Fruit fly (Drosophila melanogaster) whole organism, embryonic: ENCODE measurements around the gene CAHbeta.
A peak's percentile ranks its signal among the peaks of the same experiment; 100 is the strongest.

Source experiments
- CG10959 ChIP-seq: fragments of 200-800 bp; sonication (Bioruptor generic); IDR thresholded peaks from 2 replicates; pipeline ENCODE4 v1.3.6; 2022; ENCODE audit warnings: missing biosample characterization, missing genetic modification characterization
- CG12744 ChIP-seq: fragments of 200-800 bp; sonication (Bioruptor generic); optimal IDR thresholded peaks from 2 replicates; lab custom pipeline; 2016; ENCODE audit warnings: missing biosample characterization, missing genetic modification characterization
- CG12769 ChIP-seq: fragments of 200-800 bp; sonication (Bioruptor generic); optimal IDR thresholded peaks from 2 replicates; lab custom pipeline; 2019; ENCODE audit warnings: missing biosample characterization, mild to moderate bottlenecking, missing genetic modification characterization, moderate library complexity
- CG17361 ChIP-seq: fragments of 200-800 bp; sonication (Bioruptor generic); IDR thresholded peaks from 3 replicates; pipeline ENCODE4 v1.3.6; 2022; ENCODE audit warnings: missing biosample characterization, missing genetic modification characterization
- CG30020 ChIP-seq: fragments of 200-800 bp; optimal IDR thresholded peaks from 2 replicates; lab custom pipeline; 2019; ENCODE audit warnings: missing biosample characterization, mild to moderate bottlenecking, missing genetic modification characterization, moderate library complexity
- CG32767 ChIP-seq: fragments of 200-800 bp; sonication (Bioruptor generic); IDR thresholded peaks from 2 replicates; pipeline ENCODE4 v1.3.6; 2022; ENCODE audit warnings: missing biosample characterization, missing genetic modification characterization
- CG34224 ChIP-seq: fragments of 200-800 bp; sonication (Bioruptor generic); IDR thresholded peaks from 3 replicates; pipeline ENCODE4 v1.3.6; 2022; ENCODE audit warnings: missing biosample characterization, missing genetic modification characterization; ENCODE audit not compliant: partially characterized antibody
- CG42726 ChIP-seq: fragments of 200-800 bp; sonication (Bioruptor generic); IDR thresholded peaks from 2 replicates; pipeline ENCODE4 v1.3.6; 2022; ENCODE audit warnings: missing biosample characterization, missing genetic modification characterization; ENCODE audit not compliant: partially characterized antibody
- CG4328 ChIP-seq: fragments of 200-800 bp; sonication (Bioruptor generic); optimal IDR thresholded peaks from 3 replicates; lab custom pipeline; 2017; ENCODE audit warnings: missing biosample characterization, missing genetic modification reagents, missing genetic modification characterization
- CG4730 ChIP-seq: fragments of 200-800 bp; sonication (Bioruptor generic); IDR thresholded peaks from 2 replicates; pipeline ENCODE4 v1.3.6; 2022; ENCODE audit warnings: missing biosample characterization, missing genetic modification characterization
- CG6813 ChIP-seq: fragments of 200-800 bp; sonication (Bioruptor generic); optimal IDR thresholded peaks from 2 replicates; lab custom pipeline; 2017; ENCODE audit warnings: missing biosample characterization, missing genetic modification characterization, mild to moderate bottlenecking, moderate library complexity, missing genetic modification reagents
- CG7745 ChIP-seq: fragments of 200-800 bp; sonication (Bioruptor generic); optimal IDR thresholded peaks from 2 replicates; lab custom pipeline; 2018; ENCODE audit warnings: missing biosample characterization, mild to moderate bottlenecking, missing genetic modification characterization, moderate library complexity
- CG9932 ChIP-seq: fragments of 200-800 bp; sonication (Bioruptor generic); IDR thresholded peaks from 2 replicates; pipeline ENCODE4 v1.3.6; 2022; ENCODE audit warnings: missing biosample characterization, missing genetic modification characterization
- Dll ChIP-seq: fragments of 200-800 bp; sonication (Bioruptor generic); IDR thresholded peaks from 4 replicates; pipeline ENCODE4 v1.3.6; 2022; ENCODE audit warnings: missing biosample characterization, missing genetic modification characterization; ENCODE audit not compliant: partially characterized antibody
- Hsf ChIP-seq: fragments of 200-800 bp; sonication (Bioruptor generic); optimal IDR thresholded peaks from 3 replicates; lab custom pipeline; 2016; ENCODE audit warnings: missing biosample characterization, missing genetic modification characterization
- Mad ChIP-seq: fragments of 200-800 bp; sonication (Bioruptor generic); optimal IDR thresholded peaks from 2 replicates; lab custom pipeline; 2016; ENCODE audit warnings: missing biosample characterization, missing genetic modification characterization
- Myb ChIP-seq: fragments of 200-800 bp; sonication (Bioruptor generic); optimal IDR thresholded peaks from 2 replicates; lab custom pipeline; 2016; ENCODE audit warnings: missing biosample characterization, missing genetic modification characterization
- Nf-YA ChIP-seq: fragments of 200-800 bp; sonication (Bioruptor generic); IDR thresholded peaks from 2 replicates; pipeline ENCODE4 v1.3.6; 2022; ENCODE audit warnings: missing biosample characterization, missing genetic modification characterization
- Opbp ChIP-seq: fragments of 200-800 bp; sonication (Bioruptor generic); IDR thresholded peaks from 3 replicates; pipeline ENCODE4 v1.3.6; 2022; ENCODE audit warnings: missing biosample characterization, missing genetic modification characterization; ENCODE audit not compliant: partially characterized antibody
- Poxn ChIP-seq: fragments of 200-800 bp; sonication (Bioruptor generic); IDR thresholded peaks from 2 replicates; pipeline ENCODE4 v1.3.6; 2022; ENCODE audit warnings: missing biosample characterization, missing genetic modification characterization
- Scr ChIP-seq: fragments of 200-800 bp; sonication (Bioruptor generic); IDR thresholded peaks from 2 replicates; pipeline ENCODE4 v1.3.6; 2022; ENCODE audit warnings: missing biosample characterization, missing genetic modification characterization; ENCODE audit not compliant: partially characterized antibody
- Vsx1 ChIP-seq: fragments of 200-800 bp; sonication (Bioruptor generic); optimal IDR thresholded peaks from 2 replicates; lab custom pipeline; 2017; ENCODE audit warnings: missing biosample characterization, mild to moderate bottlenecking, missing genetic modification characterization, missing genetic modification reagents
- abd-A ChIP-seq: fragments of 200-800 bp; sonication (Bioruptor generic); optimal IDR thresholded peaks from 3 replicates; lab custom pipeline; 2019; ENCODE audit warnings: missing biosample characterization, mild to moderate bottlenecking, missing genetic modification characterization, moderate library complexity
- ac ChIP-seq: fragments of 200-800 bp; sonication (Bioruptor generic); optimal IDR thresholded peaks from 3 replicates; lab custom pipeline; 2017; ENCODE audit warnings: missing biosample characterization, mild to moderate bottlenecking, missing genetic modification characterization
- bab2 ChIP-seq: fragments of 200-800 bp; sonication (Bioruptor generic); optimal IDR thresholded peaks from 2 replicates; lab custom pipeline; 2016; ENCODE audit warnings: missing biosample characterization, missing genetic modification characterization
- chm ChIP-seq: fragments of 200-800 bp; sonication (Bioruptor generic); IDR thresholded peaks from 2 replicates; pipeline ENCODE4 v1.3.6; 2022; ENCODE audit warnings: missing biosample characterization, missing genetic modification characterization
- ci ChIP-seq: fragments of 200-800 bp; sonication (Bioruptor generic); IDR thresholded peaks from 3 replicates; pipeline ENCODE4 v1.3.6; 2022; ENCODE audit warnings: missing biosample characterization, missing genetic modification characterization
- crol ChIP-seq: fragments of 200-800 bp; sonication (Bioruptor generic); IDR thresholded peaks from 2 replicates; pipeline ENCODE4 v1.3.6; 2022; ENCODE audit warnings: missing biosample characterization, missing genetic modification characterization
- dpn ChIP-seq, 2 experiments: fragments of 200-800 bp; sonication (Bioruptor generic); optimal IDR thresholded peaks; 3 replicates each; lab custom pipeline; 2016; ENCODE audit warnings: missing biosample characterization in 2 of 2, missing genetic modification characterization in 2 of 2
- gce ChIP-seq: fragments of 200-800 bp; sonication (Bioruptor generic); IDR thresholded peaks from 3 replicates; pipeline ENCODE4 v1.3.6; 2022; ENCODE audit warnings: missing biosample characterization, missing genetic modification characterization
- gcm ChIP-seq: fragments of 200-800 bp; sonication (Bioruptor generic); optimal IDR thresholded peaks from 2 replicates; lab custom pipeline; 2019; ENCODE audit warnings: missing biosample characterization, mild to moderate bottlenecking, missing genetic modification characterization, moderate library complexity
- grn ChIP-seq: fragments of 200-800 bp; sonication (Bioruptor generic); optimal IDR thresholded peaks from 3 replicates; lab custom pipeline; 2017; ENCODE audit warnings: missing biosample characterization, missing genetic modification characterization
- gsb ChIP-seq: fragments of 200-800 bp; sonication (Bioruptor generic); IDR thresholded peaks from 2 replicates; pipeline ENCODE4 v1.3.6; 2022; ENCODE audit warnings: missing biosample characterization, missing genetic modification characterization
- gsb-n ChIP-seq: fragments of 200-800 bp; sonication (Bioruptor generic); optimal IDR thresholded peaks from 3 replicates; lab custom pipeline; 2018; ENCODE audit warnings: missing biosample characterization, mild to moderate bottlenecking, missing genetic modification characterization
- ind ChIP-seq: fragments of 200-800 bp; sonication (Bioruptor generic); optimal IDR thresholded peaks from 3 replicates; lab custom pipeline; 2016; ENCODE audit warnings: missing biosample characterization, missing genetic modification characterization
- jigr1 ChIP-seq: fragments of 200-800 bp; sonication (Bioruptor generic); IDR thresholded peaks from 3 replicates; pipeline ENCODE4 v1.3.6; 2022; ENCODE audit warnings: missing biosample characterization, missing genetic modification characterization
- jumu ChIP-seq: fragments of 200-800 bp; sonication (Bioruptor generic); optimal IDR thresholded peaks from 3 replicates; lab custom pipeline; 2016; ENCODE audit warnings: missing biosample characterization, missing genetic modification characterization
- kah ChIP-seq: fragments of 200-800 bp; sonication (Bioruptor generic); optimal IDR thresholded peaks from 2 replicates; lab custom pipeline; 2018; ENCODE audit warnings: missing biosample characterization, mild to moderate bottlenecking, missing genetic modification characterization
- ken ChIP-seq: fragments of 200-800 bp; sonication (Bioruptor generic); IDR thresholded peaks from 3 replicates; pipeline ENCODE4 v1.3.6; 2022; ENCODE audit warnings: missing biosample characterization, missing genetic modification characterization
- lab ChIP-seq: fragments of 200-800 bp; sonication (Bioruptor generic); optimal IDR thresholded peaks from 3 replicates; lab custom pipeline; 2017; ENCODE audit warnings: missing biosample characterization, missing genetic modification characterization, mild to moderate bottlenecking, moderate library complexity, missing genetic modification reagents
- mam ChIP-seq: fragments of 200-800 bp; sonication (Bioruptor generic); optimal IDR thresholded peaks from 3 replicates; lab custom pipeline; 2016; ENCODE audit warnings: missing biosample characterization, missing genetic modification characterization
- pros ChIP-seq: fragments of 200-800 bp; sonication (Bioruptor generic); optimal IDR thresholded peaks from 3 replicates; lab custom pipeline; 2019; ENCODE audit warnings: missing biosample characterization, mild to moderate bottlenecking, missing genetic modification characterization, moderate library complexity
- pzg ChIP-seq: fragments of 200-800 bp; sonication (Bioruptor generic); optimal IDR thresholded peaks from 3 replicates; lab custom pipeline; 2018; ENCODE audit warnings: missing biosample characterization, mild to moderate bottlenecking, missing genetic modification characterization, moderate library complexity
- repo ChIP-seq: fragments of 200-800 bp; sonication (Bioruptor generic); optimal IDR thresholded peaks from 2 replicates; lab custom pipeline; 2016; ENCODE audit warnings: missing biosample characterization, missing genetic modification characterization
- sd ChIP-seq: fragments of 200-800 bp; sonication (Bioruptor generic); optimal IDR thresholded peaks from 3 replicates; lab custom pipeline; 2018; ENCODE audit warnings: missing biosample characterization, mild to moderate bottlenecking, missing genetic modification characterization, moderate library complexity
- tna ChIP-seq: fragments of 200-800 bp; sonication (Bioruptor generic); IDR thresholded peaks from 2 replicates; pipeline ENCODE4 v1.3.6; 2022; ENCODE audit warnings: missing biosample characterization, missing genetic modification characterization; ENCODE audit not compliant: partially characterized antibody
- vnd ChIP-seq: fragments of 200-800 bp; sonication (Bioruptor generic); IDR thresholded peaks from 3 replicates; pipeline ENCODE4 v1.3.6; 2022; ENCODE audit warnings: missing biosample characterization, missing genetic modification characterization; ENCODE audit not compliant: partially characterized antibody
- vvl ChIP-seq: fragments of 200-800 bp; sonication (Bioruptor generic); IDR thresholded peaks from 2 replicates; pipeline ENCODE4 v1.3.6; 2022; ENCODE audit warnings: missing biosample characterization, missing genetic modification characterization
- z ChIP-seq: fragments of 200-800 bp; sonication (Bioruptor generic); IDR thresholded peaks from 3 replicates; pipeline ENCODE4 v1.3.6; 2022; ENCODE audit warnings: missing biosample characterization, missing genetic modification characterization
- zfh1 ChIP-seq: fragments of 200-800 bp; sonication (Bioruptor generic); IDR thresholded peaks from 3 replicates; pipeline ENCODE4 v1.3.6; 2022; ENCODE audit warnings: missing biosample characterization, missing genetic modification characterization

The CAHbeta gene

DNA sequence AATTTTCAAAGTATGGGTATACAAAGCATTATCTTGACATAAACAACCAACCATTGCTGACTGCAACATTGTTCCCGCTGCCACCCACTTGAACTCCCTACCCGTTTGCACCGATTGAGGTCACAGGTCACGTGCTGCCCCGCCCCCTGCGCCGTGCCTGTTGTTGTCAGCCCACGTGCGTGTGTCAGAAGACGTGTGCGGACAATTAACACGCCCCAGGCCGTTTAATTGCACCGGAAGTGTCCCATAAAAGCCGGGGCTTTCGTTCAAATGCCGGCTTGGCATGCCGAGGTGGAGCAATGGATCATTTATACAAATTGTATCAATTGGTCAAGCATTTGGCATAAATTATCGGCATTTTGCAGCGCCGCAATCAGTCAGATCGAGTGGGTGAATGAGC lies 46.4 kb downstream of the CAHbeta start (continued):
- TF ChIP-seq CG30020 (tag; lab: Kevin White, UChicago), result no peak
- TF ChIP-seq jigr1, result no peak
- no peak for TF ChIP-seq jumu (GFP tag; lab: Kevin White, UChicago)
- TF ChIP-seq dpn (GFP tag; optimal IDR thresholded peaks at IDR 0.05; lab: Kevin White, UChicago), result no peak
- no peak for TF ChIP-seq CG7745
- TF ChIP-seq Dll (GFP tag; lab: Robert Waterston, UW), result no peak
- TF ChIP-seq Nf-YA (GFP tag; lab: Robert Waterston, UW), result peak; percentile 7; the same call in 1 of the 2 replicates
- no peak for TF ChIP-seq Myb
- TF ChIP-seq CG42726, result no peak
- TF ChIP-seq gsb (GFP tag; lab: Robert Waterston, UW), result no peak

DNA sequence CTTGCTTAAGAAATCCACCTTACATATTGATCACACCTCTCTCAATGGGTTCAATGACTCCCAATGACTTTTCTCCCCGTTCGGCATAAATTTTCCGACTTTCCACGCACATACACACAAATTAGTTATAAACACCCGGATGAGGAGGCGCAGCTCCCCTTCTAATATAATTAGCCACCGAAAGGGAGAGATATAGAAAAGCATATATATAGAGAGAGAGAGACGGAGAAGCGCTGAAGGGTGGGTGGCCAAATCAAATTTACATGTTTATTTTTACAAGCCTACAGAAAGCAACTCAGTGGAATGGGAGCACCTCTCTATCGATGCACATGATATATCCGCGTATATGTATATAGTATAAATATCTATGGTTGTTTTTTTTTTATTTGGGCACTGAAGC lies 48.0 kb downstream of the CAHbeta start:
- peak; percentile 53; the same call in 1 of the 3 replicates for TF ChIP-seq ci (GFP tag; lab: Robert Waterston, UW)
- no peak for TF ChIP-seq CG4328
- TF ChIP-seq Vsx1, result peak; percentile 87
- TF ChIP-seq chm (GFP tag; lab: Robert Waterston, UW), result 0 out of 2 replicates have a peak, but pooled peaks have one; percentile 29
- TF ChIP-seq Poxn (GFP tag; lab: Robert Waterston, UW), result no peak
- TF ChIP-seq tna (GFP tag; lab: Robert Waterston, UW), result no peak
- TF ChIP-seq CG4730, result no peak
- TF ChIP-seq pzg (GFP tag; lab: Kevin White, UChicago), result no peak
- TF ChIP-seq gcm (GFP tag; lab: Kevin White, UChicago), result peak; percentile 11
- TF ChIP-seq gsb-n (tag; lab: Kevin White, UChicago), result peak; percentile 17
- TF ChIP-seq CG17361 (GFP tag; lab: Robert Waterston, UW), result no peak
- no peak for TF ChIP-seq CG34224 (GFP tag; lab: Robert Waterston, UW)
- no peak for TF ChIP-seq ind (GFP tag; lab: Kevin White, UChicago)
- no peak for TF ChIP-seq vnd (GFP tag; lab: Robert Waterston, UW)
- TF ChIP-seq Mad, result no peak
- peak; percentile 24; the same call in 1 of the 2 replicates for TF ChIP-seq vvl
- no peak for TF ChIP-seq Scr
- TF ChIP-seq bab2 (GFP tag; lab: Kevin White, UChicago), result no peak
- peak; percentile 60; the same call in 1 of the 3 replicates for TF ChIP-seq z (GFP tag; lab: Robert Waterston, UW)
- no peak for TF ChIP-seq lab (GFP tag; lab: Kevin White, UChicago)
- TF ChIP-seq CG12744, result no peak
- TF ChIP-seq CG12769 (tag; lab: Kevin White, UChicago), result peak; percentile 72
- 0 out of 3 replicates have a peak, but pooled peaks have one; percentile 15 for TF ChIP-seq zfh1 (GFP tag; lab: Robert Waterston, UW)
- no peak for TF ChIP-seq Opbp
- TF ChIP-seq mam, result no peak
- no peak for TF ChIP-seq ken (GFP tag; lab: Robert Waterston, UW)
- TF ChIP-seq CG9932, result no peak
- TF ChIP-seq abd-A (tag; lab: Kevin White, UChicago), result peak; percentile 83
- TF ChIP-seq CG6813 (GFP tag; lab: Kevin White, UChicago), result no peak
- no peak for TF ChIP-seq Hsf (GFP tag; lab: Kevin White, UChicago)
- TF ChIP-seq CG32767, result 0 out of 2 replicates have a peak, but pooled peaks have one; percentile 36
- peak; percentile 58 for TF ChIP-seq pros (GFP tag; lab: Kevin White, UChicago)
- no peak for TF ChIP-seq repo (GFP tag; lab: Kevin White, UChicago)
- TF ChIP-seq crol (GFP tag; lab: Robert Waterston, UW), result peak; percentile 21; the same call in 1 of the 2 replicates
- peak; percentile 92 for TF ChIP-seq CG7745
- TF ChIP-seq grn (GFP tag; lab: Kevin White, UChicago), result no peak
- no peak for TF ChIP-seq gce
- no peak for TF ChIP-seq CG10959 (GFP tag; lab: Robert Waterston, UW)
- peak; percentile 27 for TF ChIP-seq kah
- peak; percentile 49 for TF ChIP-seq sd (tag; lab: Kevin White, UChicago)
- TF ChIP-seq ac (GFP tag; lab: Kevin White, UChicago), result no peak
